Worm (Caenorhabditis elegans) whole organism, mixed stage, embryonic: Measurements from ENCODE around the gene swt-4.
A peak's percentile ranks its signal among the peaks of the same experiment; 100 is the strongest.

Experiments used
- M03D4.4 ChIP-seq: sonication (generic microtip); optimal IDR thresholded peaks from 2 replicates; lab custom pipeline; 2017; ENCODE audit warnings: mild to moderate bottlenecking, missing genetic modification characterization, missing compliant biosample characterization
- bed-3 ChIP-seq: fragments of 200-800 bp; sonication (Bioruptor generic); optimal IDR thresholded peaks from 3 replicates; lab custom pipeline; 2018; ENCODE audit warnings: mild to moderate bottlenecking, missing genetic modification characterization, moderate library complexity, missing compliant biosample characterization
- blmp-1 ChIP-seq: fragments of 150-350 bp; optimal IDR thresholded peaks from 2 replicates; lab custom pipeline; 2014; ENCODE audit warnings: missing biosample characterization, missing genetic modification characterization
- ceh-39 ChIP-seq: fragments of 150-350 bp; optimal IDR thresholded peaks from 2 replicates; lab custom pipeline; 2014; ENCODE audit warnings: missing biosample characterization, missing genetic modification characterization
- ceh-43 ChIP-seq: fragments of 200-800 bp; sonication (Bioruptor generic); optimal IDR thresholded peaks from 2 replicates; lab custom pipeline; 2018; ENCODE audit warnings: mild to moderate bottlenecking, missing genetic modification characterization, moderate library complexity, missing compliant biosample characterization
- ceh-83 ChIP-seq: fragments of 200-800 bp; sonication (Bioruptor generic); optimal IDR thresholded peaks from 2 replicates; lab custom pipeline; 2018; ENCODE audit warnings: mild to moderate bottlenecking, missing genetic modification characterization, missing compliant biosample characterization
- ces-1 ChIP-seq: fragments of 150-350 bp; optimal IDR thresholded peaks from 2 replicates; lab custom pipeline; 2014; ENCODE audit warnings: missing biosample characterization, missing genetic modification reagents, missing genetic modification characterization
- cnd-1 ChIP-seq: fragments of 200-800 bp; sonication (Bioruptor generic); optimal IDR thresholded peaks from 2 replicates; lab custom pipeline; 2018; ENCODE audit warnings: mild to moderate bottlenecking, missing genetic modification characterization, missing compliant biosample characterization
- drap-1 ChIP-seq: fragments of 200-800 bp; sonication (Bioruptor generic); optimal IDR thresholded peaks from 3 replicates; lab custom pipeline; 2018; ENCODE audit warnings: mild to moderate bottlenecking, missing genetic modification characterization, missing compliant biosample characterization
- elt-1 ChIP-seq: sonication (generic microtip); optimal IDR thresholded peaks from 2 replicates; lab custom pipeline; 2017; ENCODE audit warnings: missing genetic modification characterization, mild to moderate bottlenecking, missing compliant biosample characterization, antibody characterized with exemption, moderate library complexity, borderline replicate concordance; ENCODE audit not compliant: insufficient read depth
- elt-3 ChIP-seq: fragments of 150-350 bp; optimal IDR thresholded peaks from 2 replicates; lab custom pipeline; 2014; ENCODE audit warnings: missing biosample characterization, missing genetic modification characterization
- flh-1 ChIP-seq: fragments of 200-800 bp; sonication (Bioruptor generic); optimal IDR thresholded peaks from 2 replicates; lab custom pipeline; 2018; ENCODE audit warnings: mild to moderate bottlenecking, missing genetic modification characterization, moderate library complexity, missing compliant biosample characterization
- ham-2 ChIP-seq: fragments of 200-800 bp; sonication (Bioruptor generic); optimal IDR thresholded peaks from 2 replicates; lab custom pipeline; 2018; ENCODE audit warnings: mild to moderate bottlenecking, missing genetic modification characterization, missing compliant biosample characterization
- hlh-1 ChIP-seq: fragments of 150-350 bp; optimal IDR thresholded peaks from 2 replicates; lab custom pipeline; 2014; ENCODE audit warnings: missing biosample characterization, missing genetic modification reagents, missing genetic modification characterization
- lin-13 ChIP-seq: fragments of 150-350 bp; optimal IDR thresholded peaks from 2 replicates; lab custom pipeline; 2014; ENCODE audit warnings: missing biosample characterization, missing genetic modification characterization
- lin-32 ChIP-seq: fragments of 200-800 bp; sonication (Bioruptor generic); optimal IDR thresholded peaks from 2 replicates; lab custom pipeline; 2018; ENCODE audit warnings: mild to moderate bottlenecking, missing genetic modification characterization, missing compliant biosample characterization
- lsy-2 ChIP-seq: fragments of 150-350 bp; optimal IDR thresholded peaks from 2 replicates; lab custom pipeline; 2014; ENCODE audit warnings: missing biosample characterization, missing genetic modification characterization
- mep-1 ChIP-seq: fragments of 150-350 bp; optimal IDR thresholded peaks from 2 replicates; lab custom pipeline; 2017; ENCODE audit warnings: missing biosample characterization, missing genetic modification reagents, missing genetic modification characterization, inconsistent platforms
- mls-2 ChIP-seq: sonication (generic microtip); optimal IDR thresholded peaks from 2 replicates; lab custom pipeline; 2016; ENCODE audit warnings: mild to moderate bottlenecking, missing genetic modification characterization, moderate library complexity, missing compliant biosample characterization
- nhr-12 ChIP-seq: fragments of 150-350 bp; optimal IDR thresholded peaks from 2 replicates; lab custom pipeline; 2014; ENCODE audit warnings: missing biosample characterization, missing genetic modification characterization
- nhr-2 ChIP-seq: fragments of 150-350 bp; optimal IDR thresholded peaks from 2 replicates; lab custom pipeline; 2014; ENCODE audit warnings: missing biosample characterization, missing genetic modification characterization
- nhr-237 ChIP-seq: fragments of 150-350 bp; optimal IDR thresholded peaks from 2 replicates; lab custom pipeline; 2014; ENCODE audit warnings: missing biosample characterization, missing genetic modification characterization
- nhr-28 ChIP-seq: fragments of 150-350 bp; optimal IDR thresholded peaks from 2 replicates; lab custom pipeline; 2014; ENCODE audit warnings: missing biosample characterization, missing genetic modification characterization
- nhr-76 ChIP-seq: sonication (generic microtip); optimal IDR thresholded peaks from 2 replicates; lab custom pipeline; 2017; ENCODE audit warnings: missing biosample characterization, missing genetic modification characterization
- pha-4 ChIP-seq: fragments of 150-350 bp; optimal IDR thresholded peaks from 2 replicates; lab custom pipeline; 2018; ENCODE audit warnings: missing biosample characterization, missing genetic modification reagents, missing genetic modification characterization
- sem-2 ChIP-seq: fragments of 200-800 bp; sonication (Bioruptor generic); optimal IDR thresholded peaks from 2 replicates; lab custom pipeline; 2018; ENCODE audit warnings: mild to moderate bottlenecking, missing genetic modification characterization, missing compliant biosample characterization
- snpc-4 ChIP-seq: fragments of 150-350 bp; optimal IDR thresholded peaks from 2 replicates; lab custom pipeline; 2014; ENCODE audit warnings: missing biosample characterization, missing genetic modification characterization
- sptf-1 ChIP-seq: sonication (generic microtip); optimal IDR thresholded peaks from 2 replicates; lab custom pipeline; 2017; ENCODE audit warnings: mild to moderate bottlenecking, missing genetic modification characterization, moderate library complexity, missing compliant biosample characterization
- tbx-8 ChIP-seq: fragments of 200-800 bp; sonication (Bioruptor generic); optimal IDR thresholded peaks from 2 replicates; lab custom pipeline; 2018; ENCODE audit warnings: mild to moderate bottlenecking, missing genetic modification characterization, moderate library complexity, missing compliant biosample characterization
- unc-120 ChIP-seq: sonication (generic microtip); optimal IDR thresholded peaks from 2 replicates; lab custom pipeline; 2017; ENCODE audit warnings: missing genetic modification characterization, missing compliant biosample characterization; ENCODE audit not compliant: poor library complexity, severe bottlenecking
- unc-39 ChIP-seq: fragments of 150-350 bp; optimal IDR thresholded peaks from 2 replicates; lab custom pipeline; 2014; ENCODE audit warnings: missing biosample characterization, missing genetic modification characterization
- unc-62 ChIP-seq: fragments of 150-350 bp; optimal IDR thresholded peaks from 2 replicates; lab custom pipeline; 2014; ENCODE audit warnings: missing biosample characterization, missing genetic modification reagents, missing genetic modification characterization
- zip-8 ChIP-seq: fragments of 150-350 bp; optimal IDR thresholded peaks from 2 replicates; lab custom pipeline; 2014; ENCODE audit warnings: missing biosample characterization, missing genetic modification characterization
- ztf-11 ChIP-seq: fragments of 150-350 bp; optimal IDR thresholded peaks from 2 replicates; lab custom pipeline; 2014; ENCODE audit warnings: missing biosample characterization, missing genetic modification characterization

Gene swt-4

DNA sequence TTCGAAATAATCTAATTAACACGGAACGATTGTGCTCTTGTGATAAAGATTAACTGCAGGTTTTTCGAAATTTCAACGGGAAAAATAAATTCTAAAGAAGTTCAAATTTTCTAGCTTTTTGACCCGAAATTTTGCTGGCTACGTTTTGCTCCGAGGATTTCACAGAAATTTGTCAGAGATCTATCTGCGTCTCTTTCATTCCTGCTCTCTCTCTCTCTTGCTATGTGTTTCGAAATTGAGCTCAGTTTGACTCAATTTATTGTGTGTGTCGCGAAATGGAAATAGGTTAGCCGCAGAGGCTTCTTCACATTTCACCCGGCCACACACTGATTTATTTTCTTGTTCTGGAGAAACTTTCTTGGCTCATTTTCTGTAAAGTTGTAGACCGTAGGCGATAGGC lies 28.7 kb upstream of the swt-4 start:
- TF ChIP-seq mep-1 (no peak), ces-1 (GFP tag; lab: Kevin White, UChicago) (peak; percentile 68), nhr-76 (tag; lab: Kevin White, UChicago) (no peak)

DNA sequence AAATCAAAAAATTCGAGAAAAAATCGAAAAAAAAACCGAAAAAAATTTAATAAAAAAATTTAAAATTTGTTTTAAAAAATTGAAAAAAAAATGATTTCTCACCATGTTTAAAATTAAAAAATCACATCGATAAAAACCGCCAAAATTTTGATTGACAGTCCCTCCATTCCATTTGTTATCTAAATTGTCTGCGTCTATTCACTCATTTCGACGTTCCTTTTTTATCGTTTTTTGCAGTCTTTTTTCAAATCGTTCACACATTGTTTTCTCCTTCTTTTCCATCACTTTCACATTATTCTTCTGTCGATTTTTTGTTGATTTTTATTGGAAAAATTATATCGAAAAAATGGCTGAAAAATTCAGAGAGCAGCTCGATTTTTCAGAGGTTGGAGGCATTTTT lies 27.1 kb upstream of the swt-4 start:
- TF ChIP-seq ham-2 (no peak), nhr-12 (tag; lab: Kevin White, UChicago) (no peak), unc-120 (tag; lab: Kevin White, UChicago) (no peak), nhr-76 (tag; lab: Kevin White, UChicago) (no peak), sem-2 (GFP tag; lab: Kevin White, UChicago) (no peak), sptf-1 (tag; lab: Kevin White, UChicago) (no peak), ceh-43 (no peak), nhr-28 (tag; lab: Kevin White, UChicago) (no peak), snpc-4 (tag; lab: Kevin White, UChicago) (no peak), hlh-1 (no peak), drap-1 (GFP tag; lab: Kevin White, UChicago) (no peak), M03D4.4 (tag; lab: Kevin White, UChicago) (no peak), nhr-237 (no peak), mep-1 (no peak), blmp-1 (tag; lab: Kevin White, UChicago) (no peak), nhr-2 (tag; lab: Kevin White, UChicago) (no peak), pha-4 (tag; lab: Kevin White, UChicago) (no peak), flh-1 (GFP tag; lab: Kevin White, UChicago) (no peak)
- TF ChIP-seq, all 35 proteins: peak for 0

DNA sequence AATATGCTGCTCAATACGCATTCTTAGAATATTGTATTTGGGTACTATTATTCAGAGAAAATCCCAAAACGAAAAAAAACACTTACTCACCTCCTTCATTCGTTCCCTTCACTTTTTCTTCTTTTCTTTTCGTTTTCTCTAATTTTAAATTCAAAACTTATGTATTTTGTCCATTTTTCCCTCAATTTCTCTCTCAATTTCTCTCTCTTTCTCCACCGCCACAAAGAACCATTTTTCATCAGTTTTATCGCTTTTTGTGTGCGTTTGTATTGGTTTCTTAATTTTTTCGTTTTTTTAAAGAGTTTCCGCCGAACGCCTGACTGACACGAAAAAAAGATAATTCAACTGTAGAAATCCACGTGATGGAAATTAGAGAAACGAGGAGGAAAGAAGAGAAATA lies 25.8 kb upstream of the swt-4 start, which contains the start of gene cnt-2:
cnt-2 (plus strand) TSS at position 301 of the 400 bp plus-strand sequence.
- TF ChIP-seq sem-2 (GFP tag; lab: Kevin White, UChicago) (no peak), ceh-43 (no peak), unc-62 (GFP tag; lab: Kevin White, UChicago) (no peak), mep-1 (no peak), snpc-4 (tag; lab: Kevin White, UChicago) (no peak), sptf-1 (tag; lab: Kevin White, UChicago) (no peak), nhr-12 (tag; lab: Kevin White, UChicago) (no peak), bed-3 (GFP tag; lab: Kevin White, UChicago) (no peak), lsy-2 (tag; lab: Kevin White, UChicago) (no peak), ham-2 (no peak), elt-3 (tag; lab: Kevin White, UChicago) (no peak), pha-4 (tag; lab: Kevin White, UChicago) (no peak), ceh-83 (GFP tag; lab: Kevin White, UChicago) (no peak), nhr-28 (tag; lab: Kevin White, UChicago) (no peak), nhr-237 (no peak), ceh-39 (tag; lab: Kevin White, UChicago) (no peak), lin-32 (GFP tag; lab: Kevin White, UChicago) (no peak), unc-120 (tag; lab: Kevin White, UChicago) (no peak)

DNA sequence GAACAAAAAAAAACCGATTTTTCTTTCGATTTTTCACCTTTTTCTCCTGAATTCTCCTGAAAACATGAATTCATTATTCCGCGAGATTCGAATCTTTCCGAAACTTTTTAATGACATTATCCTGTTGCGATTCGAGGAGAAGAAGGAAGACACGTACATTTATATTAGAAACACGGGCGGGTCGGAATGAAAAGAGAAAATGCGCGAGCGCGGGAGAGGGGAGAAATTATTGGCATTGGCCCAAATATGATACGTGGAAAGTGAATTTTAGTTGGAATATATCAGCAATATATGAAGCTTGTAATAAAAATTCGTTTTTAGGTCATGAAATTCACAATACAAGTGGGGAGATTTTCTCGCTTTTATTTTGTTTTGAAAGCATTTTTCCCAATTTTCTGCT lies 24.5 kb upstream of the swt-4 start:
- peak; percentile 91 for TF ChIP-seq blmp-1 (tag; lab: Kevin White, UChicago)
- no peak for TF ChIP-seq tbx-8 (GFP tag; lab: Kevin White, UChicago)
- peak; percentile 11 for TF ChIP-seq zip-8 (tag; lab: Kevin White, UChicago)
- TF ChIP-seq, all 35 proteins: peak for 2

DNA sequence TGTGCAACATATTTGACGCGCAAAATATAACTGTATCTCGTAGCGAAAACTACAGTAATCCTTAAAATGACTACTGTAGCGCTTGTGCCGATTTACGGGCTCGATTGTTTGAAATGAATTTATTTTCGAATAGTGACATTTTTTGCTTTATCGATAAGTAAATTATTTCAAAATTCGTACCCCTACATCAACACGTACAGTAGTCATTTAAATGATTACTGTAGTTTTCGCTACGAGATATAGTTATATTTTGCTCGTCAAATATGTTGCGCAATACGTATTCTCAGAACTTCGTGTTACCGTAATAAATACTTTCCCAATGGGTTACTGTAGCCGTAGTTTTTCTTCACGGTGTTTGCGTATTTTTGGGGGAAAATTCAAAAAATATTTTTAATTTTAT lies 23.9 kb upstream of the swt-4 start:
- TF ChIP-seq zip-8 (tag; lab: Kevin White, UChicago) (peak; percentile 79), mls-2 (tag; lab: Kevin White, UChicago) (no peak), elt-1 (tag; lab: Kevin White, UChicago) (no peak)
- TF ChIP-seq, all 35 proteins: peak for 1

DNA sequence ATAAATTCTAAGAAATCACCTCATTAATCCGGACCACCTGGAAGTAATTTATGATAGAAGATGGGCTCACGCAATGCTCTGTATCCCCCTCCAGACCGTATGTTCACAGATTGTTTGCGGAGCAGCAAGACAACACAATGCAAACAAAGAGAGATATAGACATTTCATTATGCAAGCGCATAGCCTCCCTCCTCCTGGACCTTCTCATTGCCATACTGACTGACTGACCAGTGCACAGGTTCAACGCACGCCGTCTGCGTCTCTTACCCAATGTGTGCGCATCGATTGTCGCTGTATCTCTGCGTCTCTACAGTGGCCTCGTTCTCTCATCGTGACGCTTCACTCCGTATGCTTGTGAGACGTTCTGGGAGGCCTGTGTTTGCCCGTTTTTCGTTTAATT lies 22.7 kb upstream of the swt-4 start:
- TF ChIP-seq nhr-2 (tag; lab: Kevin White, UChicago) = peak; percentile 56
- TF ChIP-seq mls-2 (tag; lab: Kevin White, UChicago) = peak; percentile 56
- no peak for TF ChIP-seq unc-120 (tag; lab: Kevin White, UChicago)
- peak; percentile 18 for TF ChIP-seq drap-1 (GFP tag; lab: Kevin White, UChicago)
- no peak for TF ChIP-seq snpc-4 (tag; lab: Kevin White, UChicago)
- peak; percentile 54 for TF ChIP-seq lsy-2 (tag; lab: Kevin White, UChicago)
- no peak for TF ChIP-seq mep-1
- no peak for TF ChIP-seq blmp-1 (tag; lab: Kevin White, UChicago)
- TF ChIP-seq nhr-237 = no peak
- peak; percentile 24 for TF ChIP-seq unc-62 (GFP tag; lab: Kevin White, UChicago)
- no peak for TF ChIP-seq ztf-11 (tag; lab: Kevin White, UChicago)
- peak; percentile 95 for TF ChIP-seq pha-4 (tag; lab: Kevin White, UChicago)
- TF ChIP-seq sptf-1 (tag; lab: Kevin White, UChicago) = no peak
- TF ChIP-seq nhr-12 (tag; lab: Kevin White, UChicago) = no peak
- peak; percentile 32 for TF ChIP-seq zip-8 (tag; lab: Kevin White, UChicago)
- no peak for TF ChIP-seq flh-1 (GFP tag; lab: Kevin White, UChicago)
- TF ChIP-seq elt-1 (tag; lab: Kevin White, UChicago) = no peak
- no peak for TF ChIP-seq nhr-76 (tag; lab: Kevin White, UChicago)
- TF ChIP-seq ceh-83 (GFP tag; lab: Kevin White, UChicago) = no peak
- TF ChIP-seq cnd-1 = peak; percentile 44
- peak; percentile 69 for TF ChIP-seq ham-2
- TF ChIP-seq M03D4.4 (tag; lab: Kevin White, UChicago) = no peak
- peak; percentile 27 for TF ChIP-seq sem-2 (GFP tag; lab: Kevin White, UChicago)
- TF ChIP-seq elt-3 (tag; lab: Kevin White, UChicago) = no peak
- TF ChIP-seq ceh-43 = no peak
- TF ChIP-seq hlh-1 = no peak
- TF ChIP-seq ces-1 (GFP tag; lab: Kevin White, UChicago) = peak; percentile 67
- peak; percentile 64 for TF ChIP-seq lin-13
- TF ChIP-seq unc-39 = no peak
- peak; percentile 70 for TF ChIP-seq ceh-39 (tag; lab: Kevin White, UChicago)
